Worm (Caenorhabditis elegans) whole organism, L4 larva: ENCODE results near the gene gem-1.

Experiments used
- D1046.2 ChIP-seq: fragments of 200-800 bp; sonication (Bioruptor generic); IDR thresholded peaks from 2 replicates; pipeline ENCODE4 v1.3.6; 2022; ENCODE audit warnings: missing genetic modification characterization, missing compliant biosample characterization
- F10B5.3 ChIP-seq: sonication (generic microtip); optimal IDR thresholded peaks from 2 replicates; lab custom pipeline; 2016; ENCODE audit warnings: mild to moderate bottlenecking, missing genetic modification characterization, missing compliant biosample characterization
- F49E8.2 ChIP-seq: sonication (generic microtip); optimal IDR thresholded peaks from 2 replicates; lab custom pipeline; 2016; ENCODE audit warnings: missing compliant biosample characterization, mild to moderate bottlenecking, missing genetic modification characterization, borderline replicate concordance
- Y5F2A.4 ChIP-seq: fragments of 200-800 bp; sonication (Bioruptor generic); optimal IDR thresholded peaks from 2 replicates; lab custom pipeline; 2018; ENCODE audit warnings: mild to moderate bottlenecking, missing genetic modification characterization, missing compliant biosample characterization
- ZK546.5 ChIP-seq, 2 experiments: sonication (generic microtip); optimal IDR thresholded peaks; 2 replicates each; lab custom pipeline; 2017; ENCODE audit warnings: missing biosample characterization in 2 of 2, missing genetic modification characterization in 2 of 2
- aha-1 ChIP-seq: fragments of 150-350 bp; peaks from one replicate; lab custom pipeline; 2014; ENCODE audit warnings: missing biosample characterization, missing genetic modification characterization
- ceh-20 ChIP-seq: fragments of 200-800 bp; sonication (Bioruptor generic); IDR thresholded peaks from 2 replicates; pipeline ENCODE4 v1.3.6; 2022; ENCODE audit warnings: missing genetic modification reagents, missing genetic modification characterization, missing compliant biosample characterization
- ceh-28 ChIP-seq: fragments of 150-350 bp; optimal IDR thresholded peaks from 2 replicates; lab custom pipeline; 2014; ENCODE audit warnings: missing biosample characterization, missing genetic modification reagents, missing genetic modification characterization
- daf-16 ChIP-seq, 3 experiments: sonication (generic microtip); optimal IDR thresholded peaks; 2 replicates each; lab custom pipeline; 2016 to 2017; ENCODE audit warnings: missing genetic modification characterization in 3 of 3, missing genetic modification reagents in 3 of 3, mild to moderate bottlenecking in 2 of 3, missing compliant biosample characterization in 2 of 3, missing biosample characterization in 1 of 3, moderate library complexity in 1 of 3
- daf-8 ChIP-seq: fragments of 200-800 bp; sonication (Bioruptor generic); IDR thresholded peaks from 2 replicates; pipeline ENCODE4 v1.3.6; 2022; ENCODE audit warnings: missing genetic modification characterization, missing compliant biosample characterization
- dmd-6 ChIP-seq: fragments of 200-800 bp; sonication (Bioruptor generic); IDR thresholded peaks from 2 replicates; pipeline ENCODE4 v1.3.6; 2022; ENCODE audit warnings: missing genetic modification reagents, missing genetic modification characterization, missing compliant biosample characterization
- dmd-8 ChIP-seq: fragments of 200-800 bp; sonication (Bioruptor generic); IDR thresholded peaks from 2 replicates; pipeline ENCODE4 v1.3.6; 2022; ENCODE audit warnings: missing genetic modification characterization, missing compliant biosample characterization
- dve-1 ChIP-seq: sonication (generic microtip); optimal IDR thresholded peaks from 2 replicates; lab custom pipeline; 2017; ENCODE audit warnings: antibody characterized with exemption, mild to moderate bottlenecking, missing genetic modification characterization, missing compliant biosample characterization; ENCODE audit not compliant: insufficient read depth
- fkh-10 ChIP-seq: fragments of 150-350 bp; optimal IDR thresholded peaks from 2 replicates; lab custom pipeline; 2014; ENCODE audit warnings: missing biosample characterization, missing genetic modification reagents, missing genetic modification characterization
- hlh-11 ChIP-seq: fragments of 200-800 bp; sonication (Bioruptor generic); optimal IDR thresholded peaks from 2 replicates; lab custom pipeline; 2018; ENCODE audit warnings: mild to moderate bottlenecking, missing genetic modification characterization, missing compliant biosample characterization
- hlh-30 ChIP-seq: sonication (generic microtip); optimal IDR thresholded peaks from 2 replicates; lab custom pipeline; 2017; ENCODE audit warnings: antibody characterized with exemption, mild to moderate bottlenecking, missing genetic modification characterization, missing compliant biosample characterization; ENCODE audit not compliant: insufficient read depth
- lim-7 ChIP-seq: fragments of 200-800 bp; sonication (Bioruptor generic); IDR thresholded peaks from 2 replicates; pipeline ENCODE4 v1.3.6; 2022; ENCODE audit warnings: missing genetic modification characterization, missing compliant biosample characterization
- lin-13 ChIP-seq: fragments of 150-350 bp; optimal IDR thresholded peaks from 2 replicates; lab custom pipeline; 2014; ENCODE audit warnings: missing biosample characterization, missing genetic modification reagents, missing genetic modification characterization
- lin-15B ChIP-seq: fragments of 150-350 bp; sonication (generic microtip); optimal IDR thresholded peaks from 3 replicates; lab custom pipeline; 2014; ENCODE audit warnings: missing biosample characterization, missing genetic modification characterization
- madf-5 ChIP-seq, 2 experiments: fragments of 200-800 bp; sonication (Bioruptor generic); IDR thresholded peaks; 2 replicates each; pipeline ENCODE4 v1.3.6; 2022; ENCODE audit warnings: missing compliant biosample characterization in 2 of 2, missing genetic modification characterization in 2 of 2
- mdl-1 ChIP-seq, 2 experiments: fragments of 150-350 bp in 1 of 2; sonication (generic microtip) in 1 of 2; optimal IDR thresholded peaks; 2 replicates each; lab custom pipeline; 2014 to 2017; ENCODE audit warnings: missing biosample characterization in 2 of 2, missing genetic modification characterization in 2 of 2
- mep-1 ChIP-seq: fragments of 150-350 bp; sonication (generic microtip); optimal IDR thresholded peaks from 3 replicates; lab custom pipeline; 2014; ENCODE audit warnings: missing biosample characterization, missing genetic modification characterization
- mxl-3 ChIP-seq: fragments of 200-800 bp; sonication (Bioruptor generic); optimal IDR thresholded peaks from 2 replicates; lab custom pipeline; 2018; ENCODE audit warnings: mild to moderate bottlenecking, missing genetic modification characterization, missing compliant biosample characterization
- nhr-10 ChIP-seq: fragments of 150-350 bp; optimal IDR thresholded peaks from 2 replicates; lab custom pipeline; 2014; ENCODE audit warnings: missing biosample characterization, missing genetic modification characterization
- nhr-102 ChIP-seq: sonication (generic microtip); optimal IDR thresholded peaks from 2 replicates; lab custom pipeline; 2016; ENCODE audit warnings: mild to moderate bottlenecking, missing genetic modification characterization, moderate library complexity, missing compliant biosample characterization
- nhr-11 ChIP-seq: fragments of 150-350 bp; optimal IDR thresholded peaks from 2 replicates; lab custom pipeline; 2014; ENCODE audit warnings: missing biosample characterization, missing genetic modification characterization
- nhr-28 ChIP-seq: fragments of 150-350 bp; optimal IDR thresholded peaks from 2 replicates; lab custom pipeline; 2014; ENCODE audit warnings: missing biosample characterization, missing genetic modification characterization
- nhr-48 ChIP-seq: sonication (generic microtip); optimal IDR thresholded peaks from 2 replicates; lab custom pipeline; 2016; ENCODE audit warnings: mild to moderate bottlenecking, missing genetic modification characterization, missing compliant biosample characterization
- nhr-6 ChIP-seq: fragments of 150-350 bp; optimal IDR thresholded peaks from 2 replicates; lab custom pipeline; 2014; ENCODE audit warnings: missing biosample characterization, missing genetic modification characterization
- nhr-76 ChIP-seq: fragments of 150-350 bp; optimal IDR thresholded peaks from 2 replicates; lab custom pipeline; 2014; ENCODE audit warnings: missing biosample characterization, missing genetic modification characterization
- nhr-77 ChIP-seq: fragments of 150-350 bp; optimal IDR thresholded peaks from 2 replicates; lab custom pipeline; 2014; ENCODE audit warnings: missing biosample characterization, missing genetic modification characterization
- pqm-1 ChIP-seq: sonication (generic microtip); optimal IDR thresholded peaks from 2 replicates; lab custom pipeline; 2017; ENCODE audit warnings: missing biosample characterization, missing genetic modification characterization
- saeg-2 ChIP-seq: fragments of 200-800 bp; sonication (Bioruptor generic); IDR thresholded peaks from 2 replicates; pipeline ENCODE4 v1.3.6; 2022; ENCODE audit warnings: missing genetic modification reagents, missing genetic modification characterization, missing compliant biosample characterization
- set-16 ChIP-seq: fragments of 200-800 bp; sonication (Bioruptor generic); IDR thresholded peaks from 2 replicates; pipeline ENCODE4 v1.3.6; 2022; ENCODE audit warnings: missing genetic modification reagents, missing genetic modification characterization, missing compliant biosample characterization
- tra-1 ChIP-seq: fragments of 200-800 bp; sonication (Bioruptor generic); IDR thresholded peaks from 2 replicates; pipeline ENCODE4 v1.3.6; 2022; ENCODE audit warnings: missing genetic modification reagents, missing genetic modification characterization, missing compliant biosample characterization
- unc-62 ChIP-seq, 3 experiments: fragments of 150-350 bp in 1 of 3; sonication (generic microtip); optimal IDR thresholded peaks in 2 of 3; peaks in 1 of 3; 1 replicate in 1 of 3; 2 replicates in 2 of 3; lab custom pipeline; 2014 to 2017; ENCODE audit warnings: missing biosample characterization in 3 of 3, missing genetic modification characterization in 3 of 3, missing genetic modification reagents in 3 of 3, missing genotype in 1 of 3
- zfp-3 ChIP-seq: fragments of 200-800 bp; sonication (Bioruptor generic); conservative IDR thresholded peaks from 2 replicates; pipeline ENCODE4 v1.3.6; 2022; ENCODE audit warnings: missing genetic modification reagents, missing genetic modification characterization, missing compliant biosample characterization
- zip-11 ChIP-seq: fragments of 200-800 bp; sonication (Bioruptor generic); IDR thresholded peaks from 2 replicates; pipeline ENCODE4 v1.3.6; 2022; ENCODE audit warnings: missing genetic modification characterization, missing compliant biosample characterization
- zip-2 ChIP-seq: fragments of 150-350 bp; optimal IDR thresholded peaks from 2 replicates; lab custom pipeline; 2014; ENCODE audit warnings: missing biosample characterization, missing genetic modification characterization
- ztf-7 ChIP-seq: fragments of 150-350 bp; optimal IDR thresholded peaks from 2 replicates; lab custom pipeline; 2014; ENCODE audit warnings: missing biosample characterization, missing genetic modification characterization

Gene gem-1

ce11 chrX:13380988-13381742, 4.4 kb upstream of the gem-1 start:
- peak; percentile 95 for TF ChIP-seq aha-1 (tag; lab: Kevin White, UChicago)
- TF ChIP-seq zip-2 (tag; lab: Kevin White, UChicago): peak; percentile 95
- no peak for TF ChIP-seq saeg-2 (GFP tag; lab: Robert Waterston, UW)
- no peak for TF ChIP-seq tra-1 (GFP tag; lab: Robert Waterston, UW)
- peak; percentile 0 for TF ChIP-seq hlh-30
- TF ChIP-seq unc-62 (GFP tag; optimal IDR thresholded peaks at IDR 0.05 in 1 of 2; lab: Kevin White, UChicago): peak in 1 of 2 experiments; percentile 29
- no peak for TF ChIP-seq unc-62 (tag; optimal IDR thresholded peaks at IDR 0.05; lab: Kevin White, UChicago)

- TF ChIP-seq ZK546.5 (tag; optimal IDR thresholded peaks at IDR 0.05; lab: Kevin White, UChicago) (no peak), nhr-102 (tag; lab: Kevin White, UChicago) (no peak), nhr-76 (no peak), hlh-11 (tag; lab: Kevin White, UChicago) (no peak), nhr-11 (tag; lab: Kevin White, UChicago) (peak; percentile 9), lin-15B (tag; lab: Kevin White, UChicago) (no peak), zip-11 (GFP tag; lab: Robert Waterston, UW) (no peak), nhr-6 (tag; lab: Kevin White, UChicago) (no peak), daf-8 (GFP tag; lab: Robert Waterston, UW) (no peak), ztf-7 (no peak), F49E8.2 (no peak), aha-1 (tag; lab: Kevin White, UChicago) (peak; percentile 4)
These were observed 2.3 kb upstream of the gem-1 start for ce11 chrX:13379072-13379471.

DNA sequence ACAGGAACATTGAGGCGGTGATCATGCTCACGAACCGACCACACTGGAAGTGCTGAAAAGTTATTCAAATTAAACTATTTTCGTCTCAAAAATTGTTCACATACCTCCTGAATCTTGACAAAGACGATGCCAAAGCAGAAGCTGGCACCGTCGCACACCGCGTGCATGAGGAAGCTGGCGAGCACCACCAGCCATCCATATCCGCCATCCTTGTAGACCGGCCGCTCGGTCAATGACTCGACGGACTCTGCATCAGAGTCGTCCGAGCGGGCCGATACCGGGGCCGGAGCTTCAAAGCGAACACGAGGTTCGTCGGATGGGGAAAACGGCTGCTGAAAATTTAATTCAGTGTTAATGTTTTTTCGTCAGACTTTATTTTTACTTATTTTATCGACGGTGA, 607 bp downstream of the gem-1 start:
- TF ChIP-seq ceh-20 (GFP tag; lab: Robert Waterston, UW) (0 out of 2 replicates have a peak, but pooled peaks have one; percentile 18), D1046.2 (0 out of 2 replicates have a peak, but pooled peaks have one; percentile 37), dmd-8 (GFP tag; lab: Robert Waterston, UW) (0 out of 2 replicates have a peak, but pooled peaks have one; percentile 29), lim-7 (no peak), madf-5 (GFP tag; IDR thresholded peaks at IDR 0.05; lab: Robert Waterston, UW) (no peak), zfp-3 (no peak), aha-1 (tag; lab: Kevin White, UChicago) (peak; percentile 87), set-16 (GFP tag; lab: Robert Waterston, UW) (peak; percentile 85)

DNA sequence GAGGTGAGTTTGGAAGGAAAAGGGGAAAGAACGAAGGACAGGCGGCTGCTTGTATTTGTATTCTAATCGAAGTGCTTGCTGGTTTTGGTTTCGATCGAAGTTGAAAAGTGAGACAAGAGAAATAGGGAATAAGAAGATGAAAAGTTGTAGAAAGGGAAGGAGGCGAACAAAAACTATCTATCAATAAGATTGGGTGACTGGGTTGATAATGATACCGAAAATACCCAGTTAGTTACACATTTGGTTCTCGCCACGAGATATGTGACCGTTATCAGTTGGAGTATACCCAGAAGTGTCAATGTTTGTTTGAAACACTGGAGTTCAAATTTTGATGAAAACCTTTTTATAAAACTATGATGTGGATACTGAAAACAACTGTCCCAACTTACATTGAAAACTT, 8.5 kb downstream of the gem-1 start:
- TF ChIP-seq nhr-48 (peak; percentile 57), nhr-28 (peak; percentile 93), daf-16 (GFP tag; optimal IDR thresholded peaks at IDR 0.05; lab: Kevin White, UChicago) (no peak), daf-16 (tag; optimal IDR thresholded peaks at IDR 0.05; lab: Kevin White, UChicago) (peak; percentile 92), fkh-10 (GFP tag; lab: Kevin White, UChicago) (no peak), F10B5.3 (tag; lab: Kevin White, UChicago) (no peak), nhr-10 (tag; lab: Kevin White, UChicago) (no peak), nhr-77 (tag; lab: Kevin White, UChicago) (peak; percentile 66), ceh-28 (tag; lab: Kevin White, UChicago) (no peak), Y5F2A.4 (no peak), pqm-1 (peak; percentile 83), lim-7 (no peak), mep-1 (tag; lab: Kevin White, UChicago) (peak; percentile 28), mxl-3 (GFP tag; lab: Kevin White, UChicago) (peak; percentile 75), dve-1 (tag; lab: Kevin White, UChicago) (peak; percentile 73), aha-1 (tag; lab: Kevin White, UChicago) (peak; percentile 89), hlh-11 (tag; lab: Kevin White, UChicago) (peak; percentile 79), mdl-1 (tag; optimal IDR thresholded peaks at IDR 0.05; lab: Kevin White, UChicago) (peak in 1 of 2 experiments; percentile 63), lin-13 (no peak), hlh-30 (peak; percentile 66), dmd-6 (GFP tag; lab: Robert Waterston, UW) (peak; percentile 93), zfp-3 (no peak)
- TF ChIP-seq, all 104 proteins: peak for 13
